Worm (Caenorhabditis elegans) whole organism, L2 larva: ENCODE results near the gene K08H10.10.
A peak's percentile ranks its signal among the peaks of the same experiment; 100 is the strongest.

Experiments
- C34F6.9 ChIP-seq: fragments of 150-350 bp; optimal IDR thresholded peaks from 2 replicates; lab custom pipeline; 2014; ENCODE audit warnings: missing biosample characterization, missing genetic modification characterization
- F13H6.1 ChIP-seq: sonication (generic microtip); optimal IDR thresholded peaks from 2 replicates; lab custom pipeline; 2016; ENCODE audit warnings: missing genetic modification characterization, missing compliant biosample characterization
- R02D3.7 ChIP-seq: fragments of 150-350 bp; optimal IDR thresholded peaks from 2 replicates; lab custom pipeline; 2014; ENCODE audit warnings: missing biosample characterization, missing genetic modification characterization
- Y55F3AM.14 ChIP-seq: fragments of 200-800 bp; sonication (Bioruptor generic); optimal IDR thresholded peaks from 2 replicates; lab custom pipeline; 2018; ENCODE audit warnings: mild to moderate bottlenecking, missing genetic modification characterization, missing compliant biosample characterization
- ZK546.5 ChIP-seq: sonication (generic microtip); optimal IDR thresholded peaks from 2 replicates; lab custom pipeline; 2017; ENCODE audit warnings: missing biosample characterization, missing genetic modification characterization
- alr-1 ChIP-seq: fragments of 150-350 bp; optimal IDR thresholded peaks from 2 replicates; lab custom pipeline; 2014; ENCODE audit warnings: missing biosample characterization, missing genetic modification characterization
- ama-1 ChIP-seq: fragments of 150-350 bp; optimal IDR thresholded peaks from 2 replicates; lab custom pipeline; 2018; ENCODE audit warnings: inconsistent platforms
- blmp-1 ChIP-seq: sonication (generic microtip); optimal IDR thresholded peaks from 2 replicates; lab custom pipeline; 2017; ENCODE audit warnings: missing genetic modification characterization, mild to moderate bottlenecking, missing compliant biosample characterization, antibody characterized with exemption, moderate library complexity; ENCODE audit not compliant: insufficient read depth
- ceh-16 ChIP-seq: fragments of 150-350 bp; optimal IDR thresholded peaks from 2 replicates; lab custom pipeline; 2014; ENCODE audit warnings: missing biosample characterization, missing genetic modification characterization
- ceh-82 ChIP-seq: fragments of 150-350 bp; optimal IDR thresholded peaks from 2 replicates; lab custom pipeline; 2014; ENCODE audit warnings: missing biosample characterization, missing genetic modification characterization
- crh-2 ChIP-seq: sonication (generic microtip); optimal IDR thresholded peaks from 2 replicates; lab custom pipeline; 2017; ENCODE audit warnings: missing biosample characterization, missing genetic modification characterization
- dmd-4 ChIP-seq: sonication (generic microtip); optimal IDR thresholded peaks from 2 replicates; lab custom pipeline; 2017; ENCODE audit warnings: missing biosample characterization, missing genetic modification characterization
- egl-27 ChIP-seq: sonication (generic microtip); optimal IDR thresholded peaks from 3 replicates; lab custom pipeline; 2017; ENCODE audit warnings: missing biosample characterization, missing genetic modification reagents, missing genetic modification characterization
- elt-3 ChIP-seq: sonication (generic microtip); optimal IDR thresholded peaks from 2 replicates; lab custom pipeline; 2017; ENCODE audit warnings: missing biosample characterization, missing genetic modification characterization
- fos-1 ChIP-seq: fragments of 150-350 bp; optimal IDR thresholded peaks from 2 replicates; lab custom pipeline; 2014; ENCODE audit warnings: missing biosample characterization, missing genetic modification characterization
- gmeb-1 ChIP-seq: fragments of 150-350 bp; optimal IDR thresholded peaks from 2 replicates; lab custom pipeline; 2014; ENCODE audit warnings: missing biosample characterization, missing genetic modification characterization
- lin-11 ChIP-seq: fragments of 150-350 bp; sonication (generic microtip); optimal IDR thresholded peaks from 2 replicates; lab custom pipeline; 2014; ENCODE audit warnings: missing biosample characterization, missing genetic modification characterization, inconsistent platforms, mixed read lengths
- lin-13 ChIP-seq: fragments of 150-350 bp; optimal IDR thresholded peaks from 2 replicates; lab custom pipeline; 2014; ENCODE audit warnings: missing biosample characterization, missing genetic modification reagents, missing genetic modification characterization
- lin-39 ChIP-seq: fragments of 150-350 bp; optimal IDR thresholded peaks from 2 replicates; lab custom pipeline; 2014; ENCODE audit warnings: missing biosample characterization, missing genetic modification reagents, missing genetic modification characterization
- lsy-2 ChIP-seq, 2 experiments: fragments of 150-350 bp in 1 of 2; sonication (generic microtip) in 1 of 2; optimal IDR thresholded peaks; 2 replicates each; lab custom pipeline; 2014 to 2017; ENCODE audit warnings: missing biosample characterization in 2 of 2, missing genetic modification characterization in 2 of 2
- mab-5 ChIP-seq: fragments of 150-350 bp; optimal IDR thresholded peaks from 2 replicates; lab custom pipeline; 2014; ENCODE audit warnings: missing biosample characterization, missing genetic modification characterization
- mbf-1 ChIP-seq: sonication (generic microtip); optimal IDR thresholded peaks from 2 replicates; lab custom pipeline; 2017; ENCODE audit warnings: missing biosample characterization, missing genetic modification characterization
- mdl-1 ChIP-seq, 2 experiments: fragments of 150-350 bp in 1 of 2; sonication (generic microtip) in 1 of 2; optimal IDR thresholded peaks; 2 replicates each; lab custom pipeline; 2017; ENCODE audit warnings: missing biosample characterization in 2 of 2, missing genetic modification characterization in 2 of 2
- nhr-129 ChIP-seq: fragments of 150-350 bp; optimal IDR thresholded peaks from 2 replicates; lab custom pipeline; 2014; ENCODE audit warnings: missing biosample characterization, missing genetic modification characterization
- nhr-21 ChIP-seq: fragments of 150-350 bp; optimal IDR thresholded peaks from 2 replicates; lab custom pipeline; 2014; ENCODE audit warnings: missing biosample characterization, missing genetic modification characterization
- nhr-23 ChIP-seq: fragments of 150-350 bp; optimal IDR thresholded peaks from 2 replicates; lab custom pipeline; 2014; ENCODE audit warnings: missing biosample characterization, missing genetic modification reagents, missing genetic modification characterization
- nhr-237 ChIP-seq: fragments of 150-350 bp; optimal IDR thresholded peaks from 2 replicates; lab custom pipeline; 2014; ENCODE audit warnings: missing biosample characterization, missing genetic modification characterization
- nhr-25 ChIP-seq: fragments of 150-350 bp; sonication (generic microtip); optimal IDR thresholded peaks from 3 replicates; lab custom pipeline; 2014; ENCODE audit warnings: missing biosample characterization, missing genetic modification characterization
- nhr-6 ChIP-seq: fragments of 150-350 bp; optimal IDR thresholded peaks from 2 replicates; lab custom pipeline; 2014; ENCODE audit warnings: missing biosample characterization, missing genetic modification characterization
- nhr-77 ChIP-seq: fragments of 150-350 bp; optimal IDR thresholded peaks from 2 replicates; lab custom pipeline; 2014; ENCODE audit warnings: missing biosample characterization, missing genetic modification characterization
- peb-1 ChIP-seq: fragments of 150-350 bp; optimal IDR thresholded peaks from 2 replicates; lab custom pipeline; 2014; ENCODE audit warnings: missing biosample characterization, missing genetic modification characterization
- sem-4 ChIP-seq: fragments of 150-350 bp; optimal IDR thresholded peaks from 2 replicates; lab custom pipeline; 2014; ENCODE audit warnings: missing biosample characterization, missing genetic modification reagents, missing genetic modification characterization
- sma-3 ChIP-seq: sonication (generic microtip); optimal IDR thresholded peaks from 2 replicates; lab custom pipeline; 2016; ENCODE audit warnings: missing genetic modification reagents, missing genetic modification characterization, missing compliant biosample characterization
- sma-9 ChIP-seq, 2 experiments: fragments of 150-350 bp in 1 of 2; sonication (generic microtip) in 1 of 2; optimal IDR thresholded peaks; 2 replicates each; lab custom pipeline; 2014 to 2016; ENCODE audit warnings: missing genetic modification characterization in 2 of 2, mild to moderate bottlenecking in 1 of 2, missing biosample characterization in 1 of 2, missing compliant biosample characterization in 1 of 2, missing genetic modification reagents in 1 of 2, moderate library complexity in 1 of 2
- snpc-4 ChIP-seq: fragments of 150-350 bp; optimal IDR thresholded peaks from 2 replicates; lab custom pipeline; 2014; ENCODE audit warnings: missing biosample characterization, missing genetic modification characterization
- unc-39 ChIP-seq: fragments of 150-350 bp; optimal IDR thresholded peaks from 2 replicates; lab custom pipeline; 2014; ENCODE audit warnings: missing biosample characterization, missing genetic modification characterization
- unc-55 ChIP-seq: fragments of 150-350 bp; sonication (generic microtip); optimal IDR thresholded peaks from 3 replicates; lab custom pipeline; 2014; ENCODE audit warnings: missing biosample characterization, missing genetic modification reagents, missing genetic modification characterization
- unc-62 ChIP-seq: fragments of 150-350 bp; optimal IDR thresholded peaks from 2 replicates; lab custom pipeline; 2014; ENCODE audit warnings: missing biosample characterization, missing genetic modification reagents, missing genetic modification characterization

K08H10.10 gene

DNA sequence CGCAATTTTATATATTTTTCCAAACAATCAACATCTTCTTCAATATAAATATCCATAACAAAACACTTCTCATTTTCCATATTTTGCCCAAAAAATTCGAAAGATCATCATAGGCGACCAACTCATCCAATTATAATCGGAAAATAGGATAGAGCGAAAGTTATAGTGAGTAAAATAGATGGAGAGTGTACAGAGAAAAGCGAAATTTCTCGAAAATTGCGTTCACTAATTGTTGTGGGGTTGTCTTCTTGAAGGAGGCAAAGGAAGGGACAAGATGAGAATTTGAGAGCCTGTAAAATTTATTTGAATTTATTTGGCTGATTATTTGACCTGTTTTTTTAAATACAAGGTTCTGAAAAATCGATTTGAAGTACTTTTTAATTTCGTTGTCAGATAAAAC, 34.7 kb downstream of the K08H10.10 start:
- TF ChIP-seq sma-9 (GFP tag; optimal IDR thresholded peaks at IDR 0.05; lab: Kevin White, UChicago), result no peak
- no peak for TF ChIP-seq sma-9 (tag; optimal IDR thresholded peaks at IDR 0.05; lab: Kevin White, UChicago)
- TF ChIP-seq nhr-25, result peak; percentile 55
- TF ChIP-seq lsy-2 (tag; optimal IDR thresholded peaks at IDR 0.05; lab: Kevin White, UChicago), result peak in 1 of 2 experiments; percentile 17
- TF ChIP-seq blmp-1 (tag; lab: Kevin White, UChicago), result peak; percentile 32

DNA sequence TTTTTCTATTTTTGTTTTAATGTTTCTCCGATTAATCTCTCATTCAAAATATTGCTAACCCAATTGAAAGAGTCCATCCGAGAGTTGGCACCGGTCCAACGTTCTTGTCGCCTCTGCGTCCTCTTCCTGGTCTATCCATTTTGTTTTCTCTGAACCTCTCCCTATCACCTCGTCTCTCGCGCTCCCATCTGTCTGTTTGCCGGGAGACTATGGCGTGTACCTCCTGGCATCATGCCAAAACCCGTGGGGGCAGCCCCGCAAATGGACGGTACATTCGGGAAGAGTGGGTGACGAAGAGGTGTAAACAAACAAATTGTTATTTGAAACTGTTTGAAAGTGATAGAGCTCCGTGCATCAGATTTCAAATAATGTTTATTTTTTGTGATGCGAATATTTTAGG, 35.4 kb downstream of the K08H10.10 start, which contains the start of gene T06E8.2:
TSS of gene T06E8.2 (minus strand) at position 139 of the 400 bp plus-strand sequence.
- TF ChIP-seq mab-5 (tag; lab: Kevin White, UChicago) (no peak), sma-9 (GFP tag; optimal IDR thresholded peaks at IDR 0.05; lab: Kevin White, UChicago) (peak; percentile 84), sma-9 (tag; optimal IDR thresholded peaks at IDR 0.05; lab: Kevin White, UChicago) (no peak), peb-1 (peak; percentile 41), nhr-25 (peak; percentile 7), dmd-4 (no peak), lin-13 (GFP tag; lab: Kevin White, UChicago) (no peak), alr-1 (no peak), R02D3.7 (tag; lab: Kevin White, UChicago) (no peak), lsy-2 (tag; optimal IDR thresholded peaks at IDR 0.05; lab: Kevin White, UChicago) (peak in 1 of 2 experiments; percentile 69), egl-27 (tag; lab: Kevin White, UChicago) (peak; percentile 53), C34F6.9 (peak; percentile 50), F13H6.1 (tag; lab: Kevin White, UChicago) (peak; percentile 85), nhr-129 (tag; lab: Kevin White, UChicago) (peak; percentile 66), lin-39 (no peak), snpc-4 (tag; lab: Kevin White, UChicago) (peak; percentile 33), sma-3 (GFP tag; lab: Kevin White, UChicago) (peak; percentile 43), unc-55 (no peak), sem-4 (tag; lab: Kevin White, UChicago) (peak; percentile 27)

ce11 chrV:10037040-10037439, 36.2 kb downstream of the K08H10.10 start, which contains the start of gene F57A8.1:
Gene F57A8.1 (plus strand): TSS chrV:10037340.
- TF ChIP-seq nhr-23 (tag; lab: Kevin White, UChicago) (no peak), nhr-25 (no peak), egl-27 (tag; lab: Kevin White, UChicago) (no peak), Y55F3AM.14 (GFP tag; lab: Kevin White, UChicago) (no peak), lin-11 (no peak), elt-3 (tag; lab: Kevin White, UChicago) (no peak), ZK546.5 (tag; lab: Kevin White, UChicago) (no peak), blmp-1 (tag; lab: Kevin White, UChicago) (no peak)

ce11 chrV:10039837-10040236, 39.0 kb downstream of the K08H10.10 start:
- TF ChIP-seq unc-55 (peak; percentile 65), ama-1 (no peak), nhr-77 (tag; lab: Kevin White, UChicago) (no peak), nhr-129 (tag; lab: Kevin White, UChicago) (peak; percentile 84), blmp-1 (tag; lab: Kevin White, UChicago) (peak; percentile 6), crh-2 (tag; lab: Kevin White, UChicago) (peak; percentile 73), unc-62 (GFP tag; lab: Kevin White, UChicago) (no peak), elt-3 (tag; lab: Kevin White, UChicago) (no peak), nhr-6 (tag; lab: Kevin White, UChicago) (peak; percentile 27), nhr-25 (peak; percentile 76), lsy-2 (tag; optimal IDR thresholded peaks at IDR 0.05; lab: Kevin White, UChicago) (peak; percentile 19 to 86), Y55F3AM.14 (GFP tag; lab: Kevin White, UChicago) (peak; percentile 50), C34F6.9 (peak; percentile 75), unc-39 (no peak), lin-11 (peak; percentile 28), ZK546.5 (tag; lab: Kevin White, UChicago) (no peak), mbf-1 (tag; lab: Kevin White, UChicago) (no peak), nhr-23 (tag; lab: Kevin White, UChicago) (no peak), fos-1 (peak; percentile 81), ceh-82 (no peak), gmeb-1 (tag; lab: Kevin White, UChicago) (peak; percentile 47), nhr-21 (tag; lab: Kevin White, UChicago) (peak; percentile 11), lin-13 (GFP tag; lab: Kevin White, UChicago) (peak; percentile 34), ceh-16 (tag; lab: Kevin White, UChicago) (no peak), sem-4 (tag; lab: Kevin White, UChicago) (peak; percentile 67), sma-3 (GFP tag; lab: Kevin White, UChicago) (peak; percentile 71), egl-27 (tag; lab: Kevin White, UChicago) (peak; percentile 67), F13H6.1 (tag; lab: Kevin White, UChicago) (peak; percentile 82), mdl-1 (tag; optimal IDR thresholded peaks at IDR 0.05; lab: Kevin White, UChicago) (peak in 1 of 2 experiments; percentile 6), sma-9 (GFP tag; optimal IDR thresholded peaks at IDR 0.05; lab: Kevin White, UChicago) (peak; percentile 81), sma-9 (tag; optimal IDR thresholded peaks at IDR 0.05; lab: Kevin White, UChicago) (no peak), snpc-4 (tag; lab: Kevin White, UChicago) (peak; percentile 11), nhr-237 (tag; lab: Kevin White, UChicago) (no peak), mab-5 (tag; lab: Kevin White, UChicago) (peak; percentile 24)
